Worm (Caenorhabditis elegans) whole organism, L2 larva: Measurements from ENCODE around the gene tbx-9.

Source experiments
- R02D3.7 ChIP-seq: fragments of 150-350 bp; optimal IDR thresholded peaks from 2 replicates; lab custom pipeline; 2014; ENCODE audit warnings: missing biosample characterization, missing genetic modification characterization
- ZK546.5 ChIP-seq: sonication (generic microtip); optimal IDR thresholded peaks from 2 replicates; lab custom pipeline; 2017; ENCODE audit warnings: missing biosample characterization, missing genetic modification characterization
- aly-2 ChIP-seq: fragments of 150-350 bp; optimal IDR thresholded peaks from 2 replicates; lab custom pipeline; 2014; ENCODE audit warnings: missing biosample characterization, missing genetic modification characterization
- ama-1 ChIP-seq: fragments of 150-350 bp; optimal IDR thresholded peaks from 2 replicates; lab custom pipeline; 2018; ENCODE audit warnings: inconsistent platforms
- fos-1 ChIP-seq: fragments of 150-350 bp; optimal IDR thresholded peaks from 2 replicates; lab custom pipeline; 2014; ENCODE audit warnings: missing biosample characterization, missing genetic modification characterization
- gmeb-1 ChIP-seq: fragments of 150-350 bp; optimal IDR thresholded peaks from 2 replicates; lab custom pipeline; 2014; ENCODE audit warnings: missing biosample characterization, missing genetic modification characterization
- nhr-12 ChIP-seq: fragments of 150-350 bp; optimal IDR thresholded peaks from 2 replicates; lab custom pipeline; 2014; ENCODE audit warnings: missing biosample characterization, missing genetic modification characterization
- nhr-25 ChIP-seq: fragments of 150-350 bp; sonication (generic microtip); optimal IDR thresholded peaks from 3 replicates; lab custom pipeline; 2014; ENCODE audit warnings: missing biosample characterization, missing genetic modification characterization
- nhr-77 ChIP-seq: fragments of 150-350 bp; optimal IDR thresholded peaks from 2 replicates; lab custom pipeline; 2014; ENCODE audit warnings: missing biosample characterization, missing genetic modification characterization
- peb-1 ChIP-seq: fragments of 150-350 bp; optimal IDR thresholded peaks from 2 replicates; lab custom pipeline; 2014; ENCODE audit warnings: missing biosample characterization, missing genetic modification characterization
- skn-1 ChIP-seq: sonication (generic microtip); optimal IDR thresholded peaks from 2 replicates; lab custom pipeline; 2017; ENCODE audit warnings: missing biosample characterization, missing genetic modification characterization
- sma-3 ChIP-seq: sonication (generic microtip); optimal IDR thresholded peaks from 2 replicates; lab custom pipeline; 2016; ENCODE audit warnings: missing genetic modification reagents, missing genetic modification characterization, missing compliant biosample characterization
- unc-55 ChIP-seq: fragments of 150-350 bp; sonication (generic microtip); optimal IDR thresholded peaks from 3 replicates; lab custom pipeline; 2014; ENCODE audit warnings: missing biosample characterization, missing genetic modification reagents, missing genetic modification characterization
- unc-62 ChIP-seq: fragments of 150-350 bp; optimal IDR thresholded peaks from 2 replicates; lab custom pipeline; 2014; ENCODE audit warnings: missing biosample characterization, missing genetic modification reagents, missing genetic modification characterization

ce11 chrIII:10337508-10338166 lies 4.0 kb downstream of the tbx-9 start, which contains the start of gene ttr-15:
- TF ChIP-seq fos-1 (peak; percentile 40), unc-55 (GFP tag; lab: Kevin White, UChicago) (no peak), aly-2 (tag; lab: Kevin White, UChicago) (no peak), nhr-25 (tag; lab: Kevin White, UChicago) (peak; percentile 63), nhr-77 (tag; lab: Kevin White, UChicago) (no peak), nhr-12 (no peak), ama-1 (lab: Kevin White, UChicago) (peak; percentile 86), skn-1 (tag; lab: Kevin White, UChicago) (no peak), sma-3 (peak; percentile 84), gmeb-1 (tag; lab: Kevin White, UChicago) (no peak), unc-62 (GFP tag; lab: Kevin White, UChicago) (no peak), ZK546.5 (no peak), peb-1 (tag; lab: Kevin White, UChicago) (no peak), R02D3.7 (tag; lab: Kevin White, UChicago) (no peak)
